Worm (Caenorhabditis elegans): ENCODE results near the gene clec-163.

clec-163 gene

ce11 chrIII:10819257-10819656, 25.1 kb downstream of the clec-163 start:
- no peak for TF ChIP-seq B0310.2 (tag; optimal IDR thresholded peaks at IDR 0.05)
- TF ChIP-seq hnd-1 (tag; optimal IDR thresholded peaks at IDR 0.05), result no peak
- TF ChIP-seq ceh-13 (GFP tag; optimal IDR thresholded peaks at IDR 0.05), result no peak
- no peak for TF ChIP-seq aly-1 (tag; optimal IDR thresholded peaks at IDR 0.05)
- no peak for TF ChIP-seq hmg-4 (GFP tag; optimal IDR thresholded peaks at IDR 0.05)
- no peak for TF ChIP-seq F13C5.2 (tag; optimal IDR thresholded peaks at IDR 0.05)
- TF ChIP-seq ama-1 (optimal IDR thresholded peaks at IDR 0.05), result no peak
- no peak for TF ChIP-seq flt-1 (GFP tag; IDR thresholded peaks at IDR 0.05)
- no peak for TF ChIP-seq hmbx-1 (tag; optimal IDR thresholded peaks at IDR 0.05)
- no peak for TF ChIP-seq tbx-37 (GFP tag; conservative IDR thresholded peaks at IDR 0.05)
- no peak for TF ChIP-seq pes-1 (GFP tag; IDR thresholded peaks at IDR 0.05)
- no peak for TF ChIP-seq sea-1 (GFP tag; conservative IDR thresholded peaks at IDR 0.05)
- no peak for TF ChIP-seq scrt-1 (GFP tag; IDR thresholded peaks at IDR 0.05)
- no peak for TF ChIP-seq tbx-11 (GFP tag; IDR thresholded peaks at IDR 0.05)
- no peak for TF ChIP-seq ceh-36 (tag; optimal IDR thresholded peaks at IDR 0.05)
- no peak for TF ChIP-seq tra-4 (tag; optimal IDR thresholded peaks at IDR 0.05)
- TF ChIP-seq ets-7 (tag; optimal IDR thresholded peaks at IDR 0.05), result no peak

ce11 chrIII:10819778-10820177, 25.6 kb downstream of the clec-163 start:
- TF ChIP-seq ceh-13 (GFP tag; optimal IDR thresholded peaks at IDR 0.05), result no peak
- no peak for TF ChIP-seq scrt-1 (GFP tag; IDR thresholded peaks at IDR 0.05)
- no peak for TF ChIP-seq flt-1 (GFP tag; IDR thresholded peaks at IDR 0.05)
- TF ChIP-seq hnd-1 (tag; optimal IDR thresholded peaks at IDR 0.05), result no peak
- no peak for TF ChIP-seq B0310.2 (tag; optimal IDR thresholded peaks at IDR 0.05)
- no peak for TF ChIP-seq F13C5.2 (tag; optimal IDR thresholded peaks at IDR 0.05)
- no peak for TF ChIP-seq sea-1 (GFP tag; conservative IDR thresholded peaks at IDR 0.05)
- no peak for TF ChIP-seq hmbx-1 (tag; optimal IDR thresholded peaks at IDR 0.05)
- no peak for TF ChIP-seq ceh-36 (tag; optimal IDR thresholded peaks at IDR 0.05)
- no peak for TF ChIP-seq tbx-11 (GFP tag; IDR thresholded peaks at IDR 0.05)
- TF ChIP-seq hmg-4 (GFP tag; optimal IDR thresholded peaks at IDR 0.05), result no peak
- no peak for TF ChIP-seq tra-4 (tag; optimal IDR thresholded peaks at IDR 0.05)
- no peak for TF ChIP-seq ets-7 (tag; optimal IDR thresholded peaks at IDR 0.05)
- TF ChIP-seq aly-1 (tag; optimal IDR thresholded peaks at IDR 0.05), result no peak
- TF ChIP-seq tbx-37 (GFP tag; conservative IDR thresholded peaks at IDR 0.05), result no peak
- no peak for TF ChIP-seq ama-1 (optimal IDR thresholded peaks at IDR 0.05)
- no peak for TF ChIP-seq pes-1 (GFP tag; IDR thresholded peaks at IDR 0.05)

- TF ChIP-seq hmbx-1 (tag; optimal IDR thresholded peaks at IDR 0.05), result no peak
- no peak for TF ChIP-seq ceh-13 (GFP tag; optimal IDR thresholded peaks at IDR 0.05)
Observed at ce11 chrIII:10820592-10821242, 26.6 kb downstream of the clec-163 start.

ce11 chrIII:10822494-10823113, 28.5 kb downstream of the clec-163 start:
- TF ChIP-seq B0310.2 (tag; optimal IDR thresholded peaks at IDR 0.05), result no peak
- TF ChIP-seq sea-1 (GFP tag; conservative IDR thresholded peaks at IDR 0.05), result no peak
- no peak for TF ChIP-seq hmg-4 (GFP tag; optimal IDR thresholded peaks at IDR 0.05)
- TF ChIP-seq tra-4 (tag; optimal IDR thresholded peaks at IDR 0.05), result no peak
- no peak for TF ChIP-seq hnd-1 (tag; optimal IDR thresholded peaks at IDR 0.05)
- TF ChIP-seq scrt-1 (GFP tag; IDR thresholded peaks at IDR 0.05), result no peak
- no peak for TF ChIP-seq hmbx-1 (tag; optimal IDR thresholded peaks at IDR 0.05)
- TF ChIP-seq pes-1 (GFP tag; IDR thresholded peaks at IDR 0.05), result no peak
- no peak for TF ChIP-seq flt-1 (GFP tag; IDR thresholded peaks at IDR 0.05)
- TF ChIP-seq ets-7 (tag; optimal IDR thresholded peaks at IDR 0.05), result no peak
- no peak for TF ChIP-seq tbx-37 (GFP tag; conservative IDR thresholded peaks at IDR 0.05)
- no peak for TF ChIP-seq ama-1 (optimal IDR thresholded peaks at IDR 0.05)
- no peak for TF ChIP-seq tbx-11 (GFP tag; IDR thresholded peaks at IDR 0.05)
- no peak for TF ChIP-seq ceh-36 (tag; optimal IDR thresholded peaks at IDR 0.05)
- TF ChIP-seq ceh-13 (GFP tag; optimal IDR thresholded peaks at IDR 0.05), result no peak
- no peak for TF ChIP-seq F13C5.2 (tag; optimal IDR thresholded peaks at IDR 0.05)
- no peak for TF ChIP-seq aly-1 (tag; optimal IDR thresholded peaks at IDR 0.05)

- TF ChIP-seq ama-1 (optimal IDR thresholded peaks at IDR 0.05) (no peak), pes-1 (GFP tag; IDR thresholded peaks at IDR 0.05) (no peak), hmbx-1 (tag; optimal IDR thresholded peaks at IDR 0.05) (no peak), sea-1 (GFP tag; conservative IDR thresholded peaks at IDR 0.05) (no peak), ets-7 (tag; optimal IDR thresholded peaks at IDR 0.05) (no peak), aly-1 (tag; optimal IDR thresholded peaks at IDR 0.05) (no peak), tbx-11 (GFP tag; IDR thresholded peaks at IDR 0.05) (no peak), F13C5.2 (tag; optimal IDR thresholded peaks at IDR 0.05) (no peak), flt-1 (GFP tag; IDR thresholded peaks at IDR 0.05) (no peak), B0310.2 (tag; optimal IDR thresholded peaks at IDR 0.05) (no peak), ceh-13 (GFP tag; optimal IDR thresholded peaks at IDR 0.05) (no peak), tra-4 (tag; optimal IDR thresholded peaks at IDR 0.05) (no peak)
Observed at ce11 chrIII:10824206-10824605, 30.1 kb downstream of the clec-163 start.

ce11 chrIII:10825088-10825487, 30.9 kb downstream of the clec-163 start:
- TF ChIP-seq pes-1 (GFP tag; IDR thresholded peaks at IDR 0.05) (no peak), scrt-1 (GFP tag; IDR thresholded peaks at IDR 0.05) (no peak), ama-1 (optimal IDR thresholded peaks at IDR 0.05) (no peak), aly-1 (tag; optimal IDR thresholded peaks at IDR 0.05) (no peak), flt-1 (GFP tag; IDR thresholded peaks at IDR 0.05) (no peak), hmg-4 (GFP tag; optimal IDR thresholded peaks at IDR 0.05) (no peak)

ce11 chrIII:10831483-10831882, 37.3 kb downstream of the clec-163 start:
- no peak for TF ChIP-seq scrt-1 (GFP tag; IDR thresholded peaks at IDR 0.05)
- TF ChIP-seq hmg-4 (GFP tag; optimal IDR thresholded peaks at IDR 0.05), result no peak
- no peak for TF ChIP-seq ceh-13 (GFP tag; optimal IDR thresholded peaks at IDR 0.05)
- TF ChIP-seq ama-1 (optimal IDR thresholded peaks at IDR 0.05), result no peak
- TF ChIP-seq B0310.2 (tag; optimal IDR thresholded peaks at IDR 0.05), result no peak
- TF ChIP-seq tbx-37 (GFP tag; conservative IDR thresholded peaks at IDR 0.05), result no peak
- no peak for TF ChIP-seq tbx-11 (GFP tag; IDR thresholded peaks at IDR 0.05)
- no peak for TF ChIP-seq tra-4 (tag; optimal IDR thresholded peaks at IDR 0.05)
- no peak for TF ChIP-seq flt-1 (GFP tag; IDR thresholded peaks at IDR 0.05)
- TF ChIP-seq hmbx-1 (tag; optimal IDR thresholded peaks at IDR 0.05), result no peak
- TF ChIP-seq ceh-36 (tag; optimal IDR thresholded peaks at IDR 0.05), result no peak
- no peak for TF ChIP-seq ets-7 (tag; optimal IDR thresholded peaks at IDR 0.05)

All from whole organism, early embryonic.